Worm (Caenorhabditis elegans) whole organism, mixed stage, embryonic: Measurements from ENCODE around the gene B0454.26.

Experiments
- blmp-1 ChIP-seq: fragments of 150-350 bp; optimal IDR thresholded peaks from 2 replicates; lab custom pipeline; 2014; ENCODE audit warnings: missing biosample characterization, missing genetic modification characterization
- elt-3 ChIP-seq: fragments of 150-350 bp; optimal IDR thresholded peaks from 2 replicates; lab custom pipeline; 2014; ENCODE audit warnings: missing biosample characterization, missing genetic modification characterization
- hlh-1 ChIP-seq: fragments of 150-350 bp; optimal IDR thresholded peaks from 2 replicates; lab custom pipeline; 2014; ENCODE audit warnings: missing biosample characterization, missing genetic modification reagents, missing genetic modification characterization
- lsy-2 ChIP-seq: fragments of 150-350 bp; optimal IDR thresholded peaks from 2 replicates; lab custom pipeline; 2014; ENCODE audit warnings: missing biosample characterization, missing genetic modification characterization
- mep-1 ChIP-seq: fragments of 150-350 bp; optimal IDR thresholded peaks from 2 replicates; lab custom pipeline; 2017; ENCODE audit warnings: missing biosample characterization, missing genetic modification reagents, missing genetic modification characterization, inconsistent platforms
- nhr-12 ChIP-seq: fragments of 150-350 bp; optimal IDR thresholded peaks from 2 replicates; lab custom pipeline; 2014; ENCODE audit warnings: missing biosample characterization, missing genetic modification characterization
- nhr-237 ChIP-seq: fragments of 150-350 bp; optimal IDR thresholded peaks from 2 replicates; lab custom pipeline; 2014; ENCODE audit warnings: missing biosample characterization, missing genetic modification characterization
- nhr-28 ChIP-seq: fragments of 150-350 bp; optimal IDR thresholded peaks from 2 replicates; lab custom pipeline; 2014; ENCODE audit warnings: missing biosample characterization, missing genetic modification characterization
- sptf-1 ChIP-seq: sonication (generic microtip); optimal IDR thresholded peaks from 2 replicates; lab custom pipeline; 2017; ENCODE audit warnings: mild to moderate bottlenecking, missing genetic modification characterization, moderate library complexity, missing compliant biosample characterization
- unc-39 ChIP-seq: fragments of 150-350 bp; optimal IDR thresholded peaks from 2 replicates; lab custom pipeline; 2014; ENCODE audit warnings: missing biosample characterization, missing genetic modification characterization
- unc-62 ChIP-seq: fragments of 150-350 bp; optimal IDR thresholded peaks from 2 replicates; lab custom pipeline; 2014; ENCODE audit warnings: missing biosample characterization, missing genetic modification reagents, missing genetic modification characterization

- no peak for TF ChIP-seq unc-39 (tag; lab: Kevin White, UChicago)
- TF ChIP-seq nhr-12 (tag; lab: Kevin White, UChicago): no peak
- TF ChIP-seq nhr-28: no peak
- no peak for TF ChIP-seq sptf-1 (tag; lab: Kevin White, UChicago)
- TF ChIP-seq nhr-237: no peak
- no peak for TF ChIP-seq mep-1 (tag; lab: Kevin White, UChicago)
- TF ChIP-seq elt-3 (tag; lab: Kevin White, UChicago): no peak
- TF ChIP-seq unc-62 (GFP tag; lab: Kevin White, UChicago): no peak
- TF ChIP-seq lsy-2 (tag; lab: Kevin White, UChicago): no peak
- no peak for TF ChIP-seq hlh-1 (tag; lab: Kevin White, UChicago)
- TF ChIP-seq blmp-1 (tag; lab: Kevin White, UChicago): no peak
These were observed 22.4 kb upstream of the B0454.26 start, which contains the start of gene Y25C1A.6 for ce11 chrII:3060782-3061181.
